Fruit fly (Drosophila melanogaster): Measurements from ENCODE around the gene CG31869.

Gene CG31869

DNA sequence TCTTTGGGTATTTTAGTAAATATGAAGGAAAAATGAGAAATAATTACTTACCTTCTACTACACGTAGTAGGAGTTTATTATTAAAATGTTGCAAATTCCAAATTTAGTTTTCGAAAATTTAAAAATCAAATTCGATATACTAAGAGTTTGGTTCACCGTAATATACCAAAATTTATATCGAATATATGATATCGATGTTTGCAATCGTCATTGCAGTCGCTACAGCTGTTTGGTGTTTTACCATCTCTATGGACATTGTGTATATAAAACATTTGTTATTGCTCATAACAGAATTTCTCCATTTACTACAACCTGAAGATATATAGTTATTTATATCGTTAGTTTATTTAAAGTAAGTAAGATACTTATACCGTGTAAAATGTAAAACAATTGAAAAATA is 72.2 kb downstream of the CG31869 start, which contains the start of gene CG6443:
Gene CG6443, plus strand, starts transcription at position 228 of the 400 bp plus-strand sequence.
- peak; percentile 50 for TF ChIP-seq sage (GFP tag; optimal IDR thresholded peaks at IDR 0.05)
- TF ChIP-seq pan (optimal IDR thresholded peaks at IDR 0.05) = no peak

dm6 chr2L:10723903-10724302 is 77.0 kb downstream of the CG31869 start, which contains the start of gene CG6431:
Gene CG6431 (plus strand): TSS chr2L:10724203.
- no peak for TF ChIP-seq dmrt93B (GFP tag; optimal IDR thresholded peaks at IDR 0.05)
- TF ChIP-seq Rel (GFP tag; optimal IDR thresholded peaks at IDR 0.05) = no peak
- TF ChIP-seq Rel (tag; optimal IDR thresholded peaks at IDR 0.05) = no peak
- TF ChIP-seq Mio (GFP tag; optimal IDR thresholded peaks at IDR 0.05) = no peak
- TF ChIP-seq N (GFP tag; optimal IDR thresholded peaks at IDR 0.05) = no peak
- no peak for TF ChIP-seq Abd-B (GFP tag; optimal IDR thresholded peaks at IDR 0.05)
- TF ChIP-seq jim (GFP tag; optimal IDR thresholded peaks at IDR 0.05) = no peak
- TF ChIP-seq psq (GFP tag; optimal IDR thresholded peaks at IDR 0.05) = no peak
- no peak for TF ChIP-seq foxo (GFP tag; optimal IDR thresholded peaks at IDR 0.05)
- TF ChIP-seq CG9705 (GFP tag; optimal IDR thresholded peaks at IDR 0.05) = no peak
- no peak for TF ChIP-seq OdsH (GFP tag; optimal IDR thresholded peaks at IDR 0.05)
- TF ChIP-seq CG32264 (GFP tag; optimal IDR thresholded peaks at IDR 0.05) = no peak
- no peak for TF ChIP-seq Hr78 (GFP tag; optimal IDR thresholded peaks at IDR 0.05)
- no peak for TF ChIP-seq br (GFP tag; optimal IDR thresholded peaks at IDR 0.05)
- no peak for TF ChIP-seq sage (GFP tag; optimal IDR thresholded peaks at IDR 0.05)
- no peak for TF ChIP-seq Dif (GFP tag; optimal IDR thresholded peaks at IDR 0.05; ENCODE audit: partially characterized antibody)
- no peak for TF ChIP-seq usp (GFP tag; optimal IDR thresholded peaks at IDR 0.05)
- no peak for TF ChIP-seq Jra (GFP tag; optimal IDR thresholded peaks at IDR 0.05)

Measured in whole organism, wandering third instar larva.